Worm (Caenorhabditis elegans) whole organism, L1 larva: Measurements from ENCODE around the gene C05G5.5.

Experiments used
- ceh-90 ChIP-seq: sonication (generic microtip); optimal IDR thresholded peaks from 2 replicates; lab custom pipeline; 2016; ENCODE audit warnings: missing genetic modification characterization, missing compliant biosample characterization
- fkh-10 ChIP-seq: sonication (generic microtip); optimal IDR thresholded peaks from 2 replicates; lab custom pipeline; 2017; ENCODE audit warnings: missing biosample characterization, missing genetic modification reagents, missing genetic modification characterization
- isw-1 ChIP-seq: fragments of 200-800 bp; sonication (Bioruptor generic); IDR thresholded peaks from 2 replicates; pipeline ENCODE4 v1.3.6; 2022; ENCODE audit warnings: missing genetic modification characterization, missing compliant biosample characterization
- lin-13 ChIP-seq: fragments of 150-350 bp; optimal IDR thresholded peaks from 2 replicates; lab custom pipeline; 2014; ENCODE audit warnings: missing biosample characterization, missing genetic modification reagents, missing genetic modification characterization
- lsy-2 ChIP-seq, 2 experiments: fragments of 150-350 bp; optimal IDR thresholded peaks; 2 replicates each; lab custom pipeline; 2014; ENCODE audit warnings: missing biosample characterization in 2 of 2, missing genetic modification characterization in 2 of 2
- mep-1 ChIP-seq: fragments of 150-350 bp; optimal IDR thresholded peaks from 2 replicates; lab custom pipeline; 2014; ENCODE audit warnings: missing biosample characterization, missing genetic modification characterization
- nhr-77 ChIP-seq: fragments of 150-350 bp; optimal IDR thresholded peaks from 2 replicates; lab custom pipeline; 2014; ENCODE audit warnings: missing biosample characterization, missing genetic modification characterization
- snpc-4 ChIP-seq: fragments of 150-350 bp; optimal IDR thresholded peaks from 2 replicates; lab custom pipeline; 2014; ENCODE audit warnings: missing biosample characterization, missing genetic modification characterization
- sptf-1 ChIP-seq: fragments of 150-350 bp; optimal IDR thresholded peaks from 2 replicates; lab custom pipeline; 2014; ENCODE audit warnings: missing biosample characterization, missing genetic modification characterization
- zag-1 ChIP-seq: fragments of 150-350 bp; optimal IDR thresholded peaks from 2 replicates; lab custom pipeline; 2014; ENCODE audit warnings: missing biosample characterization, missing genetic modification characterization

ce11 chrX:14757641-14758220 is 3.2 kb downstream of the C05G5.5 start:
- TF ChIP-seq fkh-10 (no peak), lin-13 (no peak), mep-1 (tag; lab: Kevin White, UChicago) (no peak), snpc-4 (peak; percentile 14), zag-1 (tag; lab: Kevin White, UChicago) (no peak), isw-1 (GFP tag; lab: Robert Waterston, UW) (no peak), lsy-2 (tag; optimal IDR thresholded peaks at IDR 0.05; lab: Kevin White, UChicago) (no peak), ceh-90 (no peak), sptf-1 (tag; lab: Kevin White, UChicago) (no peak), nhr-77 (tag; lab: Kevin White, UChicago) (no peak)
